Fruit fly (Drosophila melanogaster) Kc167 (cell line): ENCODE measurements around the gene cutlet.

Experiments used
- Myc ChIP-seq: fragments of >200 bp; optimal IDR thresholded peaks from 2 replicates; lab custom pipeline; 2017; ENCODE audit warnings: missing external identifiers
- Sin3A ChIP-seq: fragments of >200 bp; optimal IDR thresholded peaks from 2 replicates; lab custom pipeline; 2018; ENCODE audit warnings: missing external identifiers
- h ChIP-seq: fragments of >200 bp; optimal IDR thresholded peaks from 3 replicates; lab custom pipeline; 2018; ENCODE audit warnings: missing external identifiers
- insv ChIP-seq: fragments of >200 bp; optimal IDR thresholded peaks from 3 replicates; lab custom pipeline; 2018; ENCODE audit warnings: missing external identifiers
- psq ChIP-seq: fragments of >200 bp; optimal IDR thresholded peaks from 2 replicates; lab custom pipeline; 2017; ENCODE audit warnings: missing external identifiers
- ttk ChIP-seq: sonication (Bioruptor generic); optimal IDR thresholded peaks from 2 replicates; lab custom pipeline; 2017; ENCODE audit warnings: missing external identifiers

Gene cutlet

dm6 chr2L:3669675-3670074 lies 41.9 kb downstream of the cutlet start, which contains the start of gene Sfp24Bb:
TSS of gene Sfp24Bb (minus strand) at chr2L:3669775.
- TF ChIP-seq Myc (lab: Kevin White, UChicago) = no peak
- no peak for TF ChIP-seq ttk (lab: Kevin White, UChicago)
- no peak for TF ChIP-seq h
- no peak for TF ChIP-seq Sin3A (lab: Kevin White, UChicago)
- no peak for TF ChIP-seq psq (lab: Kevin White, UChicago)
- TF ChIP-seq insv = no peak

dm6 chr2L:3669034-3669433 lies 42.5 kb downstream of the cutlet start, which contains the start of gene Sfp24Bd:
TSS of gene Sfp24Bd (minus strand) at chr2L:3669134.
- no peak for TF ChIP-seq Sin3A (lab: Kevin White, UChicago)
- TF ChIP-seq psq (lab: Kevin White, UChicago) = no peak
- TF ChIP-seq Myc (lab: Kevin White, UChicago) = no peak
- no peak for TF ChIP-seq h
- no peak for TF ChIP-seq insv
- TF ChIP-seq ttk (lab: Kevin White, UChicago) = no peak

dm6 chr2L:3668451-3668850 lies 43.1 kb downstream of the cutlet start, which contains the start of gene Sfp24Ba:
TSS of gene Sfp24Ba (minus strand) at chr2L:3668551.
- TF ChIP-seq Sin3A (lab: Kevin White, UChicago) (no peak), insv (no peak), h (no peak), Myc (lab: Kevin White, UChicago) (no peak), ttk (lab: Kevin White, UChicago) (no peak), psq (lab: Kevin White, UChicago) (no peak)

- TF ChIP-seq Myc (lab: Kevin White, UChicago) (no peak), h (no peak), insv (no peak), psq (lab: Kevin White, UChicago) (no peak), Sin3A (lab: Kevin White, UChicago) (no peak), ttk (lab: Kevin White, UChicago) (no peak)
Measured at dm6 chr2L:3662307-3662795, 49.2 kb downstream of the cutlet start, which contains the start of gene Drgx. TSS of gene Drgx (plus strand) at chr2L:3662745.

- TF ChIP-seq insv (no peak), ttk (lab: Kevin White, UChicago) (no peak), Myc (lab: Kevin White, UChicago) (no peak), h (no peak), Sin3A (lab: Kevin White, UChicago) (no peak), psq (lab: Kevin White, UChicago) (no peak)
Measured at dm6 chr2L:3657349-3658142, 54.0 kb downstream of the cutlet start.
